Worm (Caenorhabditis elegans): ENCODE data around the gene C03B1.13.

C03B1.13 gene

ce11 chrX:6371192-6372116 lies 33.6 kb upstream of the C03B1.13 start:
- peak; percentile 56; the same call in 1 of the 2 replicates for TF ChIP-seq nhr-41 (GFP tag; IDR thresholded peaks at IDR 0.05)
- peak; percentile 87 for TF ChIP-seq D1046.2 (GFP tag; IDR thresholded peaks at IDR 0.05)
- TF ChIP-seq daf-19 (GFP tag; conservative IDR thresholded peaks at IDR 0.05): peak; percentile 86
- TF ChIP-seq zfp-3 (GFP tag; conservative IDR thresholded peaks at IDR 0.05): peak; percentile 66
- peak; percentile 90 for TF ChIP-seq F26F4.8 (GFP tag; conservative IDR thresholded peaks at IDR 0.05)
- 0 out of 2 replicates have a peak, but pooled peaks have one; percentile 40 for TF ChIP-seq ZK337.2 (GFP tag; IDR thresholded peaks at IDR 0.05)
- peak; percentile 89 for TF ChIP-seq pha-4 (GFP tag; IDR thresholded peaks at IDR 0.05)
- TF ChIP-seq pha-4 (tag; optimal IDR thresholded peaks at IDR 0.05): no peak
- TF ChIP-seq zip-11 (GFP tag; IDR thresholded peaks at IDR 0.05): 0 out of 2 replicates have a peak, but pooled peaks have one; percentile 21
- TF ChIP-seq duxl-1 (tag; optimal IDR thresholded peaks at IDR 0.05; ENCODE audit: poor library complexity): peak; percentile 73
- peak; percentile 39 for TF ChIP-seq ceh-32 (tag; optimal IDR thresholded peaks at IDR 0.05; ENCODE audit: poor library complexity)
- no peak for TF ChIP-seq attf-4 (tag; optimal IDR thresholded peaks at IDR 0.05)
- no peak for TF ChIP-seq daf-8 (GFP tag; IDR thresholded peaks at IDR 0.05)
- TF ChIP-seq F37D6.2 (tag; optimal IDR thresholded peaks at IDR 0.05): peak; percentile 40
- TF ChIP-seq nhr-48 (tag; optimal IDR thresholded peaks at IDR 0.05): peak; percentile 61
- TF ChIP-seq fos-1 (tag; optimal IDR thresholded peaks at IDR 0.05): no peak
- TF ChIP-seq lir-3 (tag; optimal IDR thresholded peaks at IDR 0.05): peak; percentile 60
- TF ChIP-seq Y5F2A.4 (GFP tag; optimal IDR thresholded peaks at IDR 0.05): peak; percentile 40
- TF ChIP-seq F44E2.7 (GFP tag; IDR thresholded peaks at IDR 0.05): no peak
- TF ChIP-seq aha-1 (tag): peak; percentile 92
- peak; percentile 66 for TF ChIP-seq gei-8 (GFP tag; optimal IDR thresholded peaks at IDR 0.05)
- peak; percentile 50 for TF ChIP-seq F49E8.2 (tag; optimal IDR thresholded peaks at IDR 0.05; ENCODE audit: borderline replicate concordance)
- no peak; the same call in 1 of the 2 replicates for TF ChIP-seq arid-1 (GFP tag; conservative IDR thresholded peaks at IDR 0.05)
- TF ChIP-seq mdt-29 (GFP tag; IDR thresholded peaks at IDR 0.05): peak; percentile 48; the same call in 1 of the 2 replicates
- peak; percentile 15 for TF ChIP-seq ztf-7 (tag; optimal IDR thresholded peaks at IDR 0.05)
- peak; percentile 81 for TF ChIP-seq spr-3 (GFP tag; optimal IDR thresholded peaks at IDR 0.05)
- TF ChIP-seq hlh-30 (tag; optimal IDR thresholded peaks at IDR 0.05; ENCODE audit: insufficient read depth): peak; percentile 50
- peak; percentile 26 for TF ChIP-seq nhr-77 (tag; optimal IDR thresholded peaks at IDR 0.05)
- peak; percentile 43; the same call in 1 of the 2 replicates for TF ChIP-seq lin-29 (GFP tag; IDR thresholded peaks at IDR 0.05)
- TF ChIP-seq hmg-1.1 (GFP tag; IDR thresholded peaks at IDR 0.05): peak; percentile 90
- peak; percentile 68 for TF ChIP-seq dmd-6 (GFP tag; IDR thresholded peaks at IDR 0.05)
- TF ChIP-seq madf-9 (GFP tag; conservative IDR thresholded peaks at IDR 0.05): peak; percentile 73
- peak; percentile 78 to 86; a peak in 2 of 4 replicates for TF ChIP-seq madf-5 (GFP tag; IDR thresholded peaks at IDR 0.05)
- TF ChIP-seq Y48G9A.11 (GFP tag; IDR thresholded peaks at IDR 0.05): peak; percentile 51; the same call in 1 of the 2 replicates
- peak; percentile 90 for TF ChIP-seq vab-7 (GFP tag; IDR thresholded peaks at IDR 0.05)
- peak; percentile 80; the same call in 1 of the 2 replicates for TF ChIP-seq tra-1 (GFP tag; IDR thresholded peaks at IDR 0.05)
- TF ChIP-seq dmd-9 (GFP tag; IDR thresholded peaks at IDR 0.05): peak; percentile 67; the same call in 1 of the 2 replicates
- no peak for TF ChIP-seq lin-39 (tag; optimal IDR thresholded peaks at IDR 0.05)
- peak; percentile 41 for TF ChIP-seq spr-1 (tag; optimal IDR thresholded peaks at IDR 0.05)
- peak; percentile 69 to 79 for TF ChIP-seq daf-16 (GFP tag; optimal IDR thresholded peaks at IDR 0.05)
- peak; percentile 54 for TF ChIP-seq daf-16 (tag; optimal IDR thresholded peaks at IDR 0.05)
- no peak for TF ChIP-seq fkh-10 (GFP tag; optimal IDR thresholded peaks at IDR 0.05)
- 0 out of 2 replicates have a peak, but pooled peaks have one; percentile 77 for TF ChIP-seq saeg-2 (GFP tag; IDR thresholded peaks at IDR 0.05)
- peak; percentile 24 for TF ChIP-seq nhr-28 (tag; optimal IDR thresholded peaks at IDR 0.05)
- peak; percentile 83 for TF ChIP-seq snpc-1.2 (GFP tag; IDR thresholded peaks at IDR 0.05)
- no peak for TF ChIP-seq mxl-2 (GFP tag; conservative IDR thresholded peaks at IDR 0.05)
- peak; percentile 69; the same call in 1 of the 2 replicates for TF ChIP-seq ceh-44 (GFP tag; IDR thresholded peaks at IDR 0.05)
- TF ChIP-seq unc-130 (GFP tag; optimal IDR thresholded peaks at IDR 0.05): peak; percentile 45
